Worm (Caenorhabditis elegans) whole organism, L4 larva: ENCODE data around the gene Y69A2AR.24.

Source experiments
- R02D3.7 ChIP-seq: fragments of 150-350 bp; sonication (generic microtip); optimal IDR thresholded peaks from 3 replicates; lab custom pipeline; 2014; ENCODE audit warnings: missing biosample characterization, missing genetic modification characterization
- T26A8.4 ChIP-seq: fragments of 200-800 bp; sonication (Bioruptor generic); IDR thresholded peaks from 2 replicates; pipeline ENCODE4 v1.3.6; 2022; ENCODE audit warnings: missing genetic modification characterization, missing compliant biosample characterization
- ZK546.5 ChIP-seq, 2 experiments: sonication (generic microtip); optimal IDR thresholded peaks; 2 replicates each; lab custom pipeline; 2017; ENCODE audit warnings: missing biosample characterization in 2 of 2, missing genetic modification characterization in 2 of 2
- aha-1 ChIP-seq: fragments of 150-350 bp; peaks from one replicate; lab custom pipeline; 2014; ENCODE audit warnings: missing biosample characterization, missing genetic modification characterization
- aly-2 ChIP-seq: sonication (generic microtip); optimal IDR thresholded peaks from 2 replicates; lab custom pipeline; 2018; ENCODE audit warnings: missing biosample characterization, missing genetic modification characterization
- ceh-28 ChIP-seq: fragments of 150-350 bp; optimal IDR thresholded peaks from 2 replicates; lab custom pipeline; 2014; ENCODE audit warnings: missing biosample characterization, missing genetic modification reagents, missing genetic modification characterization
- ceh-44 ChIP-seq: fragments of 200-800 bp; sonication (Bioruptor generic); IDR thresholded peaks from 2 replicates; pipeline ENCODE4 v1.3.6; 2022; ENCODE audit warnings: missing genetic modification reagents, missing genetic modification characterization, missing compliant biosample characterization
- ces-1 ChIP-seq: fragments of 150-350 bp; sonication (generic microtip); optimal IDR thresholded peaks from 4 replicates; lab custom pipeline; 2014; ENCODE audit warnings: missing biosample characterization, missing genetic modification reagents, missing genetic modification characterization
- daf-8 ChIP-seq: fragments of 200-800 bp; sonication (Bioruptor generic); IDR thresholded peaks from 2 replicates; pipeline ENCODE4 v1.3.6; 2022; ENCODE audit warnings: missing genetic modification characterization, missing compliant biosample characterization
- duxl-1 ChIP-seq: sonication (generic microtip); optimal IDR thresholded peaks from 2 replicates; lab custom pipeline; 2016; ENCODE audit warnings: mild to moderate bottlenecking, missing genetic modification characterization, moderate library complexity, missing compliant biosample characterization; ENCODE audit not compliant: poor library complexity
- fkh-10 ChIP-seq: fragments of 150-350 bp; optimal IDR thresholded peaks from 2 replicates; lab custom pipeline; 2014; ENCODE audit warnings: missing biosample characterization, missing genetic modification reagents, missing genetic modification characterization
- hmg-1.1 ChIP-seq: fragments of 200-800 bp; sonication (Bioruptor generic); IDR thresholded peaks from 2 replicates; pipeline ENCODE4 v1.3.6; 2022; ENCODE audit warnings: missing genetic modification reagents, missing genetic modification characterization, missing compliant biosample characterization
- lin-1 ChIP-seq: fragments of 200-800 bp; sonication (Bioruptor generic); IDR thresholded peaks from 2 replicates; pipeline ENCODE4 v1.3.6; 2022; ENCODE audit warnings: missing genetic modification reagents, missing genetic modification characterization, missing compliant biosample characterization
- lsy-2 ChIP-seq, 2 experiments: fragments of 150-350 bp in 1 of 2; sonication (generic microtip) in 1 of 2; optimal IDR thresholded peaks; 2 replicates each; lab custom pipeline; 2014 to 2017; ENCODE audit warnings: missing biosample characterization in 2 of 2, missing genetic modification characterization in 2 of 2
- madf-5 ChIP-seq, 2 experiments: fragments of 200-800 bp; sonication (Bioruptor generic); IDR thresholded peaks; 2 replicates each; pipeline ENCODE4 v1.3.6; 2022; ENCODE audit warnings: missing compliant biosample characterization in 2 of 2, missing genetic modification characterization in 2 of 2
- mdt-29 ChIP-seq: fragments of 200-800 bp; sonication (Bioruptor generic); IDR thresholded peaks from 2 replicates; pipeline ENCODE4 v1.3.6; 2022; ENCODE audit warnings: missing genetic modification reagents, missing genetic modification characterization, missing compliant biosample characterization
- nhr-111 ChIP-seq: fragments of 200-800 bp; sonication (Bioruptor generic); optimal IDR thresholded peaks from 2 replicates; lab custom pipeline; 2018; ENCODE audit warnings: mild to moderate bottlenecking, missing genetic modification characterization, missing compliant biosample characterization
- nhr-237 ChIP-seq: sonication (generic microtip); optimal IDR thresholded peaks from 2 replicates; lab custom pipeline; 2017; ENCODE audit warnings: missing biosample characterization, missing genetic modification characterization
- nhr-41 ChIP-seq: fragments of 200-800 bp; sonication (Bioruptor generic); IDR thresholded peaks from 2 replicates; pipeline ENCODE4 v1.3.6; 2022; ENCODE audit warnings: missing genetic modification reagents, missing genetic modification characterization, missing compliant biosample characterization
- nhr-42 ChIP-seq: fragments of 200-800 bp; sonication (Bioruptor generic); IDR thresholded peaks from 2 replicates; pipeline ENCODE4 v1.3.6; 2022; ENCODE audit warnings: missing genetic modification characterization, missing compliant biosample characterization
- rbr-2 ChIP-seq: sonication (generic microtip); optimal IDR thresholded peaks from 2 replicates; lab custom pipeline; 2016; ENCODE audit warnings: missing genotype, missing genetic modification characterization, missing compliant biosample characterization
- unc-130 ChIP-seq: sonication (generic microtip); optimal IDR thresholded peaks from 2 replicates; lab custom pipeline; 2016; ENCODE audit warnings: missing genetic modification reagents, missing genetic modification characterization, missing compliant biosample characterization
- unc-62 ChIP-seq, 3 experiments: fragments of 150-350 bp in 1 of 3; sonication (generic microtip); optimal IDR thresholded peaks in 2 of 3; peaks in 1 of 3; 1 replicate in 1 of 3; 2 replicates in 2 of 3; lab custom pipeline; 2014 to 2017; ENCODE audit warnings: missing biosample characterization in 3 of 3, missing genetic modification characterization in 3 of 3, missing genetic modification reagents in 3 of 3, missing genotype in 1 of 3
- zag-1 ChIP-seq: fragments of 150-350 bp; optimal IDR thresholded peaks from 2 replicates; lab custom pipeline; 2014; ENCODE audit warnings: missing biosample characterization, missing genetic modification characterization
- zfp-2 ChIP-seq: sonication (generic microtip); optimal IDR thresholded peaks from 2 replicates; lab custom pipeline; 2016; ENCODE audit warnings: mild to moderate bottlenecking, missing genetic modification characterization, missing compliant biosample characterization
- zfp-3 ChIP-seq: fragments of 200-800 bp; sonication (Bioruptor generic); conservative IDR thresholded peaks from 2 replicates; pipeline ENCODE4 v1.3.6; 2022; ENCODE audit warnings: missing genetic modification reagents, missing genetic modification characterization, missing compliant biosample characterization
- zip-11 ChIP-seq: fragments of 200-800 bp; sonication (Bioruptor generic); IDR thresholded peaks from 2 replicates; pipeline ENCODE4 v1.3.6; 2022; ENCODE audit warnings: missing genetic modification characterization, missing compliant biosample characterization
- ztf-11 ChIP-seq: fragments of 150-350 bp; optimal IDR thresholded peaks from 2 replicates; lab custom pipeline; 2014; ENCODE audit warnings: missing biosample characterization, missing genetic modification characterization
- ztf-7 ChIP-seq: fragments of 150-350 bp; optimal IDR thresholded peaks from 2 replicates; lab custom pipeline; 2014; ENCODE audit warnings: missing biosample characterization, missing genetic modification characterization

The Y69A2AR.24 gene

DNA sequence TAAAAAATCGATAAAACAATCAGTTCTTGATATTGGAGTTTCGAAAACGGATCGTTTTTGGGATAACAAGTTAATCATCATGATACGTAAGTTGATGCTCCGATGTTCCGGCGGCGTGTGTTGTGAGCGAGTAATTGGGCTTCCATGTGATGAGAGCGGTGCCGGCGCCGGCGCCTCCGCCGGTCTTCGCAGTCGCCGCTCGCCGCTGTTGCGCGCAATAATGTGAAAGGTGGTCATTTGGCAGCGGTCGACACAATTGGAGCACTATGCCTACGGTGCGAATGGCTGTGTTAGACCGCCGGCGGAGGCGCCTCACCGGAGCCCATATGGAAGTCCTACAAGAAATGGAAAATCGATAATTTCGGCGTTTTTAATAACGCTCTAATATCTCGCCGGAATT lies 12.0 kb downstream of the Y69A2AR.24 start (continued):
- TF ChIP-seq zip-11 (GFP tag; lab: Robert Waterston, UW) (no peak), ztf-7 (no peak), zfp-3 (GFP tag; lab: Robert Waterston, UW) (no peak), T26A8.4 (GFP tag; lab: Robert Waterston, UW) (no peak), duxl-1 (no peak), ZK546.5 (tag; optimal IDR thresholded peaks at IDR 0.05; lab: Kevin White, UChicago) (no peak), nhr-41 (GFP tag; lab: Robert Waterston, UW) (no peak)
- TF ChIP-seq, all 104 proteins: peak for 3

DNA sequence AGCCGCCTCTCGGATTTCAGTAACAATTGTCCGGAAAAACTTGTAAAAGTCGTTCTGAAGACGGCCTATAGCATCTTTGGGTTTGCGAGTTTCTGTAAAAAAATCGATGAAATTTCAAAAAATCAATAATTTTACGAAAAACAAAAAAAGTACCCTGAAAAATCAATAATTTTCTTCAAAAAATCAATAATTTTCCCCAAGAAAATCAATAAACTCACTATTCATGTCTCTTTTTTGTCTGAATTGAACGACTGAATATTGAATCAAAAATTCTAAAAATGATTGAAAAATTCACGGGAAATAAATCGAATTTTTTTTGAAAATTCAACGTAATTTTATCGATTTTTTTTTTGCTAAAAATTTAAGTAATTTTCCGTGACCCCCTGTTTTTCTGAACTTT lies 12.5 kb downstream of the Y69A2AR.24 start, which contains the start of gene Y69A2AR.23:
Gene Y69A2AR.23 (minus strand): TSS at position 267 of the 400 bp plus-strand sequence.
- TF ChIP-seq madf-5 (GFP tag; IDR thresholded peaks at IDR 0.05; lab: Robert Waterston, UW), result no peak
- TF ChIP-seq ceh-28 (tag; lab: Kevin White, UChicago), result peak; percentile 87

DNA sequence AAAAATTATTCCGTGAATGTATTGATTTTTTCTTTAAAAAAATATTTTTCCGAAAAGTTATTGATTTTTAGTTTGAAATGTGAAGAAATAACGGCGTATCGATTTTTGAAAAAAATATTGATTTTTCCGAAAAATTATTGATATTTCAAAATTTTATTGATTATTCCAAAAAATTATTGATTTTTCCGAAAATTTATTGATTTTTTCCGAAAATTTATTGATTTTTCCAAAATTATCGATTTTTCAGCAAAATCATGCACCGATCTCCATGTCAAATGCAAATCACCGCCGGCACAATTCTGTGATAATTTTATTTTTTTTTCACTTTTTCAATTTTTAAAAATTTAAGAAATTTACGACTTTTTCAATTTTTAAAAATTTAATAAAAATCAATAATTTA lies 14.3 kb downstream of the Y69A2AR.24 start:
- peak; percentile 81 for TF ChIP-seq ceh-28 (tag; lab: Kevin White, UChicago)
- TF ChIP-seq ceh-44, result no peak
- TF ChIP-seq lsy-2 (tag; optimal IDR thresholded peaks at IDR 0.05; lab: Kevin White, UChicago), result no peak

DNA sequence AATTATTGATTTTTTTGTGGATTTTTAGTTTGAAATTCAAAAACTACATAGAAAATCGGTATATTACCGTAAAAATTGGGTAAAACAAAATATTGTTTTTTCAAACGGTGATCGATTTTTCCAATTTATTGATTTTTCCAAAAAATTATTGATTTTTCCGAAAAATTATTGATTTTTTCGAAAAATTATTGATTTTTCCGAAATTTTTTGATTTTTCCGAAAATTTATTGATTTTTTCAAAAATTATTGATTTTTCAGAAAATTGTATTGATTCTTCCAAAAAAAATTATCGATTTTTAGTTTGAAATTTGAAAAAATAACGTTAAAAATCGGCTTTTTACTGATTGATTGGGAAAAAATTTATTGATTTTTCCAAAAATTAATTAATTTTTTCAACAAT lies 15.1 kb downstream of the Y69A2AR.24 start:
- TF ChIP-seq unc-130 (GFP tag; lab: Kevin White, UChicago), result no peak
- TF ChIP-seq hmg-1.1 (GFP tag; lab: Robert Waterston, UW), result no peak
- peak; percentile 47 for TF ChIP-seq aha-1 (tag; lab: Kevin White, UChicago)
- peak in 1 of 2 experiments; percentile 32 for TF ChIP-seq unc-62 (GFP tag; optimal IDR thresholded peaks at IDR 0.05 in 1 of 2; lab: Kevin White, UChicago)
- TF ChIP-seq unc-62 (tag; optimal IDR thresholded peaks at IDR 0.05; lab: Kevin White, UChicago), result no peak
- no peak for TF ChIP-seq ztf-11 (tag; lab: Kevin White, UChicago)
- no peak for TF ChIP-seq nhr-41 (GFP tag; lab: Robert Waterston, UW)
- TF ChIP-seq ceh-28 (tag; lab: Kevin White, UChicago), result peak; percentile 85

DNA sequence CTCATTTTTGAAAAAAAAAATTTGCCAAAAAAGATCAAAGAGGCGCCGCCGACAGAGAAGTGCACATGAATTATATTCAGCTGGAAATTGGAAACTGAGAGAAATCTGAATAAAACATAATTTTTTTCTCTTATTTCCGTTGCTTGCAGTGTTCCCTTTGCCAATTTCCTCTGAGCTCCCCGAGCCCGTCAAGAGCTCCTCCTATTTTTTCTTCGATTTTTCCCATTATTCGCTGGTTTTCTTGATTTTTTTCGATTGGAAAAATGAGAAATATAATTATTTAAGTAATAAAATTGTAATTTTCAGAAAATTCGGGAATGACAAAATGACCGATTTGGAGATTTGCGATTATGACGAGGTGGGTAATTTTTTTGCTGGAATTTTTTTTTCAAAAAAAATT lies 21.9 kb downstream of the Y69A2AR.24 start, which contains the start of gene sprr-3:
Gene sprr-3 (plus strand): TSS at position 301 of the 400 bp plus-strand sequence.
- TF ChIP-seq nhr-42 (no peak), daf-8 (GFP tag; lab: Robert Waterston, UW) (no peak), unc-130 (GFP tag; lab: Kevin White, UChicago) (no peak), hmg-1.1 (GFP tag; lab: Robert Waterston, UW) (no peak), mdt-29 (GFP tag; lab: Robert Waterston, UW) (no peak), R02D3.7 (no peak), nhr-111 (GFP tag; lab: Kevin White, UChicago) (no peak)
- TF ChIP-seq, all 104 proteins: peak for 0

DNA sequence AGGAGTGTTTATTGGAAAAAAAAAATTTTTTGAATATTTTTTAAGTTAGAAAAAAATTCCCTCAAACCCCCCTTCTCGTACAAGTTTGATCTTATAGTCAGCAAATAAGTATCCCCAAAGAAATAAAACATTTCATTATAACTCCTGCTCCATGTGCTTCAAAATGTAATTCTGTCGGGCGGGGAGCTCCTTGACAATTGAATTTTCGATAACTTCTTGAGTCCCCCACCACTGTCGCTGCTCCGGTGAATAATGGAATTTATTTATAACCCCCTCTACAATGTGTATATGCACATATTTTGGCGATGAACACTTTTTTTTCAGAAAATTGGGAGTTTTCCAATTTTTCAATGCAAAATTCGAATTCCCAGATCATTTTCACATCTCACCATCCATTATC lies 26.1 kb downstream of the Y69A2AR.24 start:
- TF ChIP-seq ces-1 (GFP tag; lab: Kevin White, UChicago) (peak; percentile 13), lin-1 (GFP tag; lab: Robert Waterston, UW) (no peak)
- TF ChIP-seq, all 104 proteins: peak for 1

DNA sequence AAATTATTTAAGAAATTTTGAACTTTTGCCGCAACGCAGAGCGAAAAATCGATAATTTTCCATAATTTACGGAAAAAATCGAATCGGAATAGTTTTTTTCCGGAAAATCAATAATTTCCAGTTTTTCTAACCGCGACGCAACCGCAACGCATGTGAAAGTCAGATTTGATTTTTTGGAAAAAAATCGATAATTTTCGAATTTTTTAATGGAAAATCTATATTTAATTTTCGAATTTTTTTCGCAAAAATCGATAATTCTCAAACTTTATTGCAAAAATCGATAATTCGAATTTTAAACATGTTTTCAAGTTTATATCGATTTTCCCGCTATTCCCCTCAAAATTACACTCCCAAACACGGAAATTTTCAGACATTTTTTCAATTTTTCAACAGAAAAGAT lies 33.6 kb downstream of the Y69A2AR.24 start:
- TF ChIP-seq rbr-2 (tag; lab: Kevin White, UChicago) (no peak), aly-2 (tag; lab: Kevin White, UChicago) (no peak), unc-130 (GFP tag; lab: Kevin White, UChicago) (no peak), zag-1 (tag; lab: Kevin White, UChicago) (no peak), fkh-10 (GFP tag; lab: Kevin White, UChicago) (no peak), nhr-237 (tag; lab: Kevin White, UChicago) (no peak), ceh-28 (tag; lab: Kevin White, UChicago) (peak; percentile 77), zfp-2 (tag; lab: Kevin White, UChicago) (no peak)
